Fruit fly (Drosophila melanogaster): Measurements from ENCODE around the gene CG14191.

- no peak for TF ChIP-seq pan (optimal IDR thresholded peaks at IDR 0.05)
- TF ChIP-seq psq (optimal IDR thresholded peaks at IDR 0.05) = no peak
- no peak for TF ChIP-seq usp (GFP tag; optimal IDR thresholded peaks at IDR 0.05)
- no peak for TF ChIP-seq Dll (optimal IDR thresholded peaks at IDR 0.05)
- TF ChIP-seq CG8478 (optimal IDR thresholded peaks at IDR 0.05) = no peak
Observed at dm6 chrX:19106842-19107557, 25.5 kb downstream of the CG14191 start.

Data from whole organism.